Worm (Caenorhabditis elegans) whole organism, late embryonic: ENCODE measurements around the gene clc-26.

ENCODE experiments used
- C38D4.7 ChIP-seq: fragments of 200-800 bp; sonication (Bioruptor generic); optimal IDR thresholded peaks from 2 replicates; lab custom pipeline; 2018; ENCODE audit warnings: mild to moderate bottlenecking, missing genetic modification characterization, moderate library complexity, missing compliant biosample characterization
- ceh-18 ChIP-seq: sonication (generic microtip); optimal IDR thresholded peaks from 2 replicates; lab custom pipeline; 2016; ENCODE audit warnings: missing genetic modification characterization, missing compliant biosample characterization
- dmd-4 ChIP-seq: sonication (generic microtip); optimal IDR thresholded peaks from 2 replicates; lab custom pipeline; 2016; ENCODE audit warnings: borderline replicate concordance, missing genetic modification characterization, missing compliant biosample characterization
- hlh-30 ChIP-seq: sonication (generic microtip); optimal IDR thresholded peaks from 2 replicates; lab custom pipeline; 2017; ENCODE audit warnings: antibody characterized with exemption, missing genetic modification characterization, missing compliant biosample characterization; ENCODE audit not compliant: insufficient read depth
- hlh-8 ChIP-seq: sonication (generic microtip); optimal IDR thresholded peaks from 2 replicates; lab custom pipeline; 2016; ENCODE audit warnings: missing genotype, missing genetic modification characterization, missing compliant biosample characterization
- nfya-1 ChIP-seq: sonication (generic microtip); optimal IDR thresholded peaks from 2 replicates; lab custom pipeline; 2017; ENCODE audit warnings: missing genetic modification characterization, mild to moderate bottlenecking, missing compliant biosample characterization, antibody characterized with exemption, moderate library complexity
- pax-1 ChIP-seq: fragments of 150-350 bp; optimal IDR thresholded peaks from 2 replicates; lab custom pipeline; 2014; ENCODE audit warnings: missing biosample characterization, missing genetic modification characterization
- pha-4 ChIP-seq: fragments of 150-350 bp; optimal IDR thresholded peaks from 2 replicates; lab custom pipeline; 2018; ENCODE audit warnings: missing biosample characterization, missing genetic modification reagents, missing genetic modification characterization
- sox-4 ChIP-seq: sonication (generic microtip); optimal IDR thresholded peaks from 2 replicates; lab custom pipeline; 2017; ENCODE audit warnings: mild to moderate bottlenecking, missing genetic modification characterization, inconsistent platforms, missing compliant biosample characterization
- tbx-2 ChIP-seq: sonication (generic microtip); optimal IDR thresholded peaks from 2 replicates; lab custom pipeline; 2016; ENCODE audit warnings: missing genetic modification characterization, missing compliant biosample characterization
- unc-3 ChIP-seq, 2 experiments: fragments of 200-800 bp in 1 of 2; sonication (Bioruptor generic) in 1 of 2; sonication (generic microtip) in 1 of 2; conservative IDR thresholded peaks in 1 of 2; optimal IDR thresholded peaks in 1 of 2; 2 replicates each; pipeline versions ENCODE4 v1.3.6 to Lab custom; 2016 to 2022; ENCODE audit warnings: missing compliant biosample characterization in 2 of 2, missing genetic modification characterization in 2 of 2, missing genetic modification reagents in 1 of 2
- unc-55 ChIP-seq: sonication (generic microtip); optimal IDR thresholded peaks from 2 replicates; lab custom pipeline; 2017; ENCODE audit warnings: missing biosample characterization, missing genetic modification reagents, missing genetic modification characterization

- no peak for TF ChIP-seq C38D4.7 (GFP tag; lab: Kevin White, UChicago)
- no peak for TF ChIP-seq hlh-8
- no peak for TF ChIP-seq pha-4 (tag; lab: Kevin White, UChicago)
- peak; percentile 34 for TF ChIP-seq unc-55 (GFP tag; lab: Kevin White, UChicago)
- TF ChIP-seq ceh-18 (tag; lab: Kevin White, UChicago) = peak; percentile 3
- peak; percentile 23 for TF ChIP-seq tbx-2 (tag; lab: Kevin White, UChicago)
- TF ChIP-seq nfya-1 (tag; lab: Kevin White, UChicago) = peak; percentile 58
- TF ChIP-seq sox-4 (tag; lab: Kevin White, UChicago) = no peak
- TF ChIP-seq unc-3 (GFP tag; conservative IDR thresholded peaks at IDR 0.05; lab: Robert Waterston, UW) = no peak
- TF ChIP-seq unc-3 (tag; optimal IDR thresholded peaks at IDR 0.05; lab: Kevin White, UChicago) = no peak
- no peak for TF ChIP-seq pax-1 (tag; lab: Kevin White, UChicago)
- TF ChIP-seq hlh-30 (tag; lab: Kevin White, UChicago) = no peak
- TF ChIP-seq dmd-4 = no peak
These were observed 48.9 kb downstream of the clc-26 start for ce11 chrIII:981960-982359.
